Worm (Caenorhabditis elegans) whole organism, young adult: Measurements from ENCODE around the gene Y43F8B.25.

Experiments used
- B0261.1 ChIP-seq: sonication (generic microtip); optimal IDR thresholded peaks from 2 replicates; lab custom pipeline; 2016; ENCODE audit warnings: mild to moderate bottlenecking, missing genetic modification characterization, moderate library complexity, missing compliant biosample characterization
- F22D6.2 ChIP-seq: sonication (generic microtip); optimal IDR thresholded peaks from 2 replicates; lab custom pipeline; 2016; ENCODE audit warnings: mild to moderate bottlenecking, missing genetic modification characterization, missing compliant biosample characterization
- F37B4.10 ChIP-seq: fragments of 200-800 bp; sonication (Bioruptor generic); IDR thresholded peaks from 2 replicates; pipeline ENCODE4 v1.3.6; 2022; ENCODE audit warnings: missing genetic modification characterization, missing compliant biosample characterization
- F49E8.2 ChIP-seq: sonication (generic microtip); optimal IDR thresholded peaks from 3 replicates; lab custom pipeline; 2017; ENCODE audit warnings: missing genetic modification characterization, mild to moderate bottlenecking, missing compliant biosample characterization, antibody characterized with exemption, moderate library complexity; ENCODE audit not compliant: insufficient read depth
- Y53G8AR.9 ChIP-seq: fragments of 200-800 bp; sonication (Bioruptor generic); conservative IDR thresholded peaks from 2 replicates; pipeline ENCODE4 v1.3.6; 2022; ENCODE audit warnings: missing genetic modification reagents, missing genetic modification characterization, missing compliant biosample characterization
- Y56A3A.18 ChIP-seq: fragments of 200-800 bp; sonication (Bioruptor generic); IDR thresholded peaks from 2 replicates; pipeline ENCODE4 v1.3.6; 2022; ENCODE audit warnings: missing genetic modification reagents, missing genetic modification characterization, missing compliant biosample characterization
- ZK185.1 ChIP-seq: sonication (generic microtip); optimal IDR thresholded peaks from 2 replicates; lab custom pipeline; 2016; ENCODE audit warnings: mild to moderate bottlenecking, missing genetic modification characterization, missing compliant biosample characterization; ENCODE audit not compliant: poor library complexity, severe bottlenecking
- aptf-3 ChIP-seq: fragments of 200-800 bp; sonication (Bioruptor generic); IDR thresholded peaks from 2 replicates; pipeline ENCODE4 v1.3.6; 2022; ENCODE audit warnings: missing genetic modification characterization, missing compliant biosample characterization
- attf-5 ChIP-seq: fragments of 200-800 bp; sonication (Bioruptor generic); optimal IDR thresholded peaks from 2 replicates; lab custom pipeline; 2018; ENCODE audit warnings: mild to moderate bottlenecking, missing genetic modification characterization, missing compliant biosample characterization
- bed-1 ChIP-seq: fragments of 200-800 bp; sonication (Bioruptor generic); IDR thresholded peaks from 2 replicates; pipeline ENCODE4 v1.3.6; 2022; ENCODE audit warnings: missing genetic modification reagents, missing genetic modification characterization, missing compliant biosample characterization
- bed-2 ChIP-seq: fragments of 200-800 bp; sonication (Bioruptor generic); IDR thresholded peaks from 2 replicates; pipeline ENCODE4 v1.3.6; 2022; ENCODE audit warnings: missing genetic modification reagents, missing genetic modification characterization, missing compliant biosample characterization
- ceh-40 ChIP-seq: fragments of 200-800 bp; sonication (Bioruptor generic); IDR thresholded peaks from 2 replicates; pipeline ENCODE4 v1.3.6; 2022; ENCODE audit warnings: missing genetic modification characterization, missing compliant biosample characterization
- ceh-79 ChIP-seq: sonication (generic microtip); optimal IDR thresholded peaks from 2 replicates; lab custom pipeline; 2017; ENCODE audit warnings: mild to moderate bottlenecking, missing genetic modification characterization, missing compliant biosample characterization
- die-1 ChIP-seq: sonication (generic microtip); optimal IDR thresholded peaks from 2 replicates; lab custom pipeline; 2016; ENCODE audit warnings: missing genotype, mild to moderate bottlenecking, missing genetic modification characterization, missing compliant biosample characterization
- dpff-1 ChIP-seq: sonication (generic microtip); optimal IDR thresholded peaks from 2 replicates; lab custom pipeline; 2017; ENCODE audit warnings: mild to moderate bottlenecking, missing genetic modification characterization, missing compliant biosample characterization
- efl-1 ChIP-seq: fragments of 150-350 bp; optimal IDR thresholded peaks from 2 replicates; lab custom pipeline; 2014; ENCODE audit warnings: missing biosample characterization, missing genetic modification reagents, missing genetic modification characterization
- egl-44 ChIP-seq: fragments of 200-800 bp; sonication (Bioruptor generic); IDR thresholded peaks from 2 replicates; pipeline ENCODE4 v1.3.6; 2022; ENCODE audit warnings: missing genetic modification reagents, missing genetic modification characterization, missing compliant biosample characterization
- egrh-3 ChIP-seq: fragments of 200-800 bp; sonication (Bioruptor generic); IDR thresholded peaks from 2 replicates; pipeline ENCODE4 v1.3.6; 2022; ENCODE audit warnings: missing genetic modification reagents, missing genetic modification characterization, missing compliant biosample characterization
- fkh-3 ChIP-seq: sonication (generic microtip); optimal IDR thresholded peaks from 2 replicates; lab custom pipeline; 2016; ENCODE audit warnings: mild to moderate bottlenecking, missing genetic modification characterization, missing compliant biosample characterization
- hlh-26 ChIP-seq: fragments of 200-800 bp; sonication (Bioruptor generic); conservative IDR thresholded peaks from 2 replicates; pipeline ENCODE4 v1.3.6; 2022; ENCODE audit warnings: missing genetic modification reagents, missing genetic modification characterization, missing compliant biosample characterization
- hmg-1.2 ChIP-seq: fragments of 200-800 bp; sonication (Bioruptor generic); IDR thresholded peaks from 2 replicates; pipeline ENCODE4 v1.3.6; 2022; ENCODE audit warnings: missing genetic modification reagents, missing genetic modification characterization, missing compliant biosample characterization
- hrde-1 ChIP-seq: sonication (generic microtip); optimal IDR thresholded peaks from 2 replicates; lab custom pipeline; 2016; ENCODE audit warnings: missing genetic modification characterization, mild to moderate bottlenecking, missing compliant biosample characterization, moderate library complexity, missing genotype, missing genetic modification reagents, borderline replicate concordance
- lag-1 ChIP-seq: fragments of 200-800 bp; sonication (Bioruptor generic); IDR thresholded peaks from 2 replicates; pipeline ENCODE4 v1.3.6; 2022; ENCODE audit warnings: missing genetic modification reagents, missing genetic modification characterization, missing compliant biosample characterization
- lin-26 ChIP-seq: fragments of 200-800 bp; sonication (Bioruptor generic); IDR thresholded peaks from 2 replicates; pipeline ENCODE4 v1.3.6; 2022; ENCODE audit warnings: missing genetic modification reagents, missing genetic modification characterization, missing compliant biosample characterization
- lin-54 ChIP-seq: fragments of 200-800 bp; sonication (Bioruptor generic); optimal IDR thresholded peaks from 2 replicates; lab custom pipeline; 2018; ENCODE audit warnings: mild to moderate bottlenecking, missing genetic modification characterization, missing compliant biosample characterization
- mcd-1 ChIP-seq: fragments of 200-800 bp; sonication (Bioruptor generic); IDR thresholded peaks from 2 replicates; pipeline ENCODE4 v1.3.6; 2022; ENCODE audit warnings: missing genetic modification reagents, missing genetic modification characterization, missing compliant biosample characterization
- mel-28 ChIP-seq: sonication (generic microtip); optimal IDR thresholded peaks from 2 replicates; lab custom pipeline; 2016; ENCODE audit warnings: borderline replicate concordance, mild to moderate bottlenecking, missing genetic modification characterization, missing compliant biosample characterization
- nhr-120 ChIP-seq: fragments of 200-800 bp; sonication (Bioruptor generic); IDR thresholded peaks from 2 replicates; pipeline ENCODE4 v1.3.6; 2022; ENCODE audit warnings: missing genetic modification characterization, missing compliant biosample characterization
- nhr-80 ChIP-seq: sonication (generic microtip); optimal IDR thresholded peaks from 2 replicates; lab custom pipeline; 2016; ENCODE audit warnings: missing genetic modification characterization, missing compliant biosample characterization
- nhr-90 ChIP-seq: sonication (generic microtip); optimal IDR thresholded peaks from 2 replicates; lab custom pipeline; 2016; ENCODE audit warnings: missing genotype, mild to moderate bottlenecking, missing genetic modification characterization, missing compliant biosample characterization
- pbrm-1 ChIP-seq: fragments of 200-800 bp; sonication (Bioruptor generic); IDR thresholded peaks from 2 replicates; pipeline ENCODE4 v1.3.6; 2022; ENCODE audit warnings: missing genetic modification reagents, missing genetic modification characterization, missing compliant biosample characterization
- pha-4 ChIP-seq: fragments of 150-350 bp; sonication (generic microtip); optimal IDR thresholded peaks from 2 replicates; lab custom pipeline; 2014; ENCODE audit warnings: missing biosample characterization, missing genetic modification reagents, missing genetic modification characterization
- repo-1 ChIP-seq: sonication (generic microtip); optimal IDR thresholded peaks from 2 replicates; lab custom pipeline; 2017; ENCODE audit warnings: mild to moderate bottlenecking, missing genetic modification characterization, missing compliant biosample characterization
- rpc-1 ChIP-seq, 2 experiments: fragments of 150-350 bp in 1 of 2; sonication (generic microtip) in 1 of 2; optimal IDR thresholded peaks; 2 replicates each; lab custom pipeline; 2014 to 2018; ENCODE audit warnings: missing biosample characterization in 1 of 2, missing genetic modification characterization in 1 of 2, missing genetic modification reagents in 1 of 2, missing genotype in 1 of 2
- sea-2 ChIP-seq: fragments of 200-800 bp; sonication (Bioruptor generic); IDR thresholded peaks from 2 replicates; pipeline ENCODE4 v1.3.6; 2022; ENCODE audit warnings: missing genetic modification characterization, missing compliant biosample characterization
- tbp1 ChIP-seq: fragments of 200-800 bp; sonication (Bioruptor generic); optimal IDR thresholded peaks from 2 replicates; lab custom pipeline; 2018; ENCODE audit warnings: mild to moderate bottlenecking, missing genetic modification characterization, missing compliant biosample characterization
- unc-130 ChIP-seq: sonication (generic microtip); optimal IDR thresholded peaks from 2 replicates; lab custom pipeline; 2016; ENCODE audit warnings: missing genetic modification reagents, missing genetic modification characterization, missing compliant biosample characterization
- zfh-2 ChIP-seq: fragments of 200-800 bp; sonication (Bioruptor generic); conservative IDR thresholded peaks from 2 replicates; pipeline ENCODE4 v1.3.6; 2022; ENCODE audit warnings: missing genetic modification reagents, missing genetic modification characterization, missing compliant biosample characterization
- ztf-18 ChIP-seq: sonication (generic microtip); optimal IDR thresholded peaks from 2 replicates; lab custom pipeline; 2016; ENCODE audit warnings: missing genotype, mild to moderate bottlenecking, missing genetic modification characterization, missing compliant biosample characterization
- ztf-25 ChIP-seq: fragments of 200-800 bp; sonication (Bioruptor generic); IDR thresholded peaks from 2 replicates; pipeline ENCODE4 v1.3.6; 2022; ENCODE audit warnings: missing genetic modification reagents, missing genetic modification characterization, missing compliant biosample characterization

Gene Y43F8B.25

ce11 chrV:19484507-19484906 lies 21.8 kb downstream of the Y43F8B.25 start, which contains the start of gene Y43F8B.17:
TSS of gene Y43F8B.17 (plus strand) at chrV:19484721.
- TF ChIP-seq B0261.1 (tag; lab: Kevin White, UChicago), result peak; percentile 62
- TF ChIP-seq rpc-1 (optimal IDR thresholded peaks at IDR 0.05; lab: Kevin White, UChicago), result peak; percentile 51
- peak; percentile 71 for TF ChIP-seq rpc-1 (tag; optimal IDR thresholded peaks at IDR 0.05; lab: Kevin White, UChicago)
- TF ChIP-seq fkh-3 (tag; lab: Kevin White, UChicago), result no peak
- TF ChIP-seq tbp1 (GFP tag; lab: Kevin White, UChicago), result peak; percentile 84
- no peak for TF ChIP-seq die-1

- TF ChIP-seq ceh-79 (tag; lab: Kevin White, UChicago), result no peak
- TF ChIP-seq lin-26, result 0 out of 2 replicates have a peak, but pooled peaks have one; percentile 10
- TF ChIP-seq efl-1 (GFP tag; lab: Kevin White, UChicago), result no peak
- peak; percentile 88 for TF ChIP-seq egrh-3 (GFP tag; lab: Robert Waterston, UW)
- no peak for TF ChIP-seq dpff-1 (tag; lab: Kevin White, UChicago)
- peak; percentile 87 for TF ChIP-seq zfh-2 (GFP tag; lab: Robert Waterston, UW)
- TF ChIP-seq unc-130 (GFP tag; lab: Kevin White, UChicago), result no peak
- TF ChIP-seq mel-28 (tag; lab: Kevin White, UChicago), result no peak
Measured at ce11 chrV:19485261-19485660, 22.5 kb downstream of the Y43F8B.25 start, which contains the start of gene Y43F8B.28. TSS of gene Y43F8B.28 (plus strand) at chrV:19485319.

- TF ChIP-seq hrde-1 (tag; lab: Kevin White, UChicago) (no peak), F49E8.2 (no peak), ztf-18 (tag; lab: Kevin White, UChicago) (no peak), pbrm-1 (GFP tag; lab: Robert Waterston, UW) (no peak), lag-1 (GFP tag; lab: Robert Waterston, UW) (no peak), tbp1 (GFP tag; lab: Kevin White, UChicago) (no peak), hlh-26 (GFP tag; lab: Robert Waterston, UW) (no peak), nhr-90 (no peak), ceh-40 (GFP tag; lab: Robert Waterston, UW) (no peak), bed-1 (GFP tag; lab: Robert Waterston, UW) (no peak), lin-54 (GFP tag; lab: Kevin White, UChicago) (no peak), bed-2 (GFP tag; lab: Robert Waterston, UW) (no peak), attf-5 (no peak), nhr-120 (GFP tag; lab: Robert Waterston, UW) (no peak)
Measured at ce11 chrV:19485690-19486089, 23.0 kb downstream of the Y43F8B.25 start, which contains the start of gene Y43F8B.18. TSS of gene Y43F8B.18 (plus strand) at chrV:19485990.

- TF ChIP-seq sea-2 (GFP tag; lab: Robert Waterston, UW), result no peak
- TF ChIP-seq nhr-80 (tag; lab: Kevin White, UChicago), result no peak
- no peak for TF ChIP-seq ztf-25 (GFP tag; lab: Robert Waterston, UW)
- no peak for TF ChIP-seq pha-4 (tag; lab: Kevin White, UChicago)
- no peak for TF ChIP-seq Y56A3A.18
- TF ChIP-seq lag-1 (GFP tag; lab: Robert Waterston, UW), result no peak
- TF ChIP-seq F37B4.10 (GFP tag; lab: Robert Waterston, UW), result no peak
- no peak for TF ChIP-seq mcd-1 (GFP tag; lab: Robert Waterston, UW)
- no peak for TF ChIP-seq egrh-3 (GFP tag; lab: Robert Waterston, UW)
- no peak for TF ChIP-seq ZK185.1 (tag; lab: Kevin White, UChicago)
- TF ChIP-seq repo-1 (tag; lab: Kevin White, UChicago), result no peak
- no peak for TF ChIP-seq egl-44 (GFP tag; lab: Robert Waterston, UW)
- TF ChIP-seq aptf-3 (GFP tag; lab: Robert Waterston, UW), result no peak
- no peak for TF ChIP-seq hmg-1.2 (GFP tag; lab: Robert Waterston, UW)
- TF ChIP-seq Y53G8AR.9 (GFP tag; lab: Robert Waterston, UW), result no peak
- TF ChIP-seq bed-1 (GFP tag; lab: Robert Waterston, UW), result no peak
- no peak for TF ChIP-seq F22D6.2
- no peak for TF ChIP-seq F49E8.2
- TF ChIP-seq nhr-90, result no peak
- TF ChIP-seq, all 124 proteins: peak for 0
Measured at ce11 chrV:19490461-19490860, 27.7 kb downstream of the Y43F8B.25 start, which contains the start of gene Y43F8B.7. TSS of gene Y43F8B.7 (plus strand) at chrV:19490761.
